Fruit fly (Drosophila melanogaster): Measurements from ENCODE around the gene Or33a.

dm6 chr2L:11968581-11969272 lies 34.4 kb downstream of the Or33a start:
- no peak for TF ChIP-seq CG17359 (tag; optimal IDR thresholded peaks at IDR 0.05)
- TF ChIP-seq CG4820 (GFP tag; optimal IDR thresholded peaks at IDR 0.05) = no peak
- no peak for TF ChIP-seq Spps (tag; optimal IDR thresholded peaks at IDR 0.05)
- TF ChIP-seq CG18764 (GFP tag; optimal IDR thresholded peaks at IDR 0.05) = no peak
- no peak for TF ChIP-seq Sry-β (GFP tag; optimal IDR thresholded peaks at IDR 0.05)
- TF ChIP-seq nerfin-1 (tag; optimal IDR thresholded peaks at IDR 0.05) = no peak
- no peak for TF ChIP-seq bbx (GFP tag; IDR thresholded peaks at IDR 0.05; ENCODE audit: partially characterized antibody)
- TF ChIP-seq CG10267 (tag; optimal IDR thresholded peaks at IDR 0.05) = no peak
- no peak for TF ChIP-seq CG6683 (GFP tag; optimal IDR thresholded peaks at IDR 0.05)
- no peak for TF ChIP-seq slp2 (GFP tag; optimal IDR thresholded peaks at IDR 0.05)
- TF ChIP-seq br (optimal IDR thresholded peaks at IDR 0.05) = no peak
- TF ChIP-seq CG2712 (tag; optimal IDR thresholded peaks at IDR 0.05) = no peak

Data from whole organism, embryonic.